Fruit fly (Drosophila melanogaster) whole organism, embryonic: ENCODE results near the gene dwg.

Source experiments
- Bdp1 ChIP-seq: fragments of 200-800 bp; sonication (Bioruptor generic); optimal IDR thresholded peaks from 3 replicates; lab custom pipeline; 2016; ENCODE audit warnings: missing biosample characterization, missing genetic modification characterization
- Bteb2 ChIP-seq: fragments of 200-800 bp; sonication (Bioruptor generic); optimal IDR thresholded peaks from 2 replicates; lab custom pipeline; 2016; ENCODE audit warnings: missing biosample characterization, missing genetic modification characterization
- CG10543 ChIP-seq: fragments of 200-800 bp; sonication (Bioruptor generic); optimal IDR thresholded peaks from 3 replicates; lab custom pipeline; 2017; ENCODE audit warnings: missing biosample characterization, mild to moderate bottlenecking, missing genetic modification characterization, moderate library complexity
- CG10654 ChIP-seq: fragments of 200-800 bp; sonication (Bioruptor generic); optimal IDR thresholded peaks from 2 replicates; lab custom pipeline; 2016; ENCODE audit warnings: missing biosample characterization, missing genetic modification characterization
- CG11560 ChIP-seq: fragments of 200-800 bp; sonication (Bioruptor generic); IDR thresholded peaks from 3 replicates; pipeline ENCODE4 v1.3.6; 2022; ENCODE audit warnings: missing biosample characterization, missing genetic modification characterization
- CG13296 ChIP-seq: fragments of 200-800 bp; sonication (Bioruptor generic); optimal IDR thresholded peaks from 3 replicates; lab custom pipeline; 2018; ENCODE audit warnings: missing biosample characterization, mild to moderate bottlenecking, missing genetic modification characterization
- CG14050 ChIP-seq: fragments of 200-800 bp; sonication (Bioruptor generic); IDR thresholded peaks from 3 replicates; pipeline ENCODE4 v1.3.6; 2022; ENCODE audit warnings: missing biosample characterization, missing genetic modification characterization
- CG15073 ChIP-seq: fragments of 200-800 bp; sonication (Bioruptor generic); optimal IDR thresholded peaks from 2 replicates; lab custom pipeline; 2016; ENCODE audit warnings: missing biosample characterization, missing genetic modification characterization
- CG15479 ChIP-seq: fragments of 200-800 bp; sonication (Bioruptor generic); optimal IDR thresholded peaks from 3 replicates; lab custom pipeline; 2019; ENCODE audit warnings: missing biosample characterization, mild to moderate bottlenecking, missing genetic modification characterization, moderate library complexity
- CG16779 ChIP-seq: fragments of 200-800 bp; sonication (Bioruptor generic); IDR thresholded peaks from 2 replicates; pipeline ENCODE4 v1.3.6; 2022; ENCODE audit warnings: missing biosample characterization, missing genetic modification characterization
- CG17802 ChIP-seq: fragments of 200-800 bp; sonication (Bioruptor generic); optimal IDR thresholded peaks from 2 replicates; lab custom pipeline; 2018; ENCODE audit warnings: missing biosample characterization, mild to moderate bottlenecking, missing genetic modification characterization, moderate library complexity
- CG31441 ChIP-seq: fragments of 200-800 bp; sonication (Bioruptor generic); IDR thresholded peaks from 2 replicates; pipeline ENCODE4 v1.3.6; 2022; ENCODE audit warnings: missing biosample characterization, missing genetic modification characterization
- CG3281 ChIP-seq: fragments of 200-800 bp; sonication (Bioruptor generic); optimal IDR thresholded peaks from 3 replicates; lab custom pipeline; 2017; ENCODE audit warnings: missing biosample characterization, mild to moderate bottlenecking, missing genetic modification characterization
- CG4617 ChIP-seq: fragments of 200-800 bp; sonication (Bioruptor generic); optimal IDR thresholded peaks from 3 replicates; lab custom pipeline; 2016; ENCODE audit warnings: missing biosample characterization, missing genetic modification characterization, borderline replicate concordance
- CG7928 ChIP-seq: fragments of 200-800 bp; sonication (Bioruptor generic); optimal IDR thresholded peaks from 2 replicates; lab custom pipeline; 2017; ENCODE audit warnings: missing biosample characterization, mild to moderate bottlenecking, missing genetic modification characterization
- CG8388 ChIP-seq: fragments of 200-800 bp; sonication (Bioruptor generic); optimal IDR thresholded peaks from 2 replicates; lab custom pipeline; 2019; ENCODE audit warnings: missing biosample characterization, mild to moderate bottlenecking, missing genetic modification characterization, moderate library complexity
- CG8765 ChIP-seq: fragments of 200-800 bp; sonication (Bioruptor generic); IDR thresholded peaks from 2 replicates; pipeline ENCODE4 v1.3.6; 2022; ENCODE audit warnings: missing biosample characterization, missing genetic modification characterization
- CG9215 ChIP-seq: fragments of 200-800 bp; sonication (Bioruptor generic); IDR thresholded peaks from 2 replicates; pipeline ENCODE4 v1.3.6; 2022; ENCODE audit warnings: missing biosample characterization, missing genetic modification characterization
- CG9609 ChIP-seq: fragments of 200-800 bp; sonication (Bioruptor generic); optimal IDR thresholded peaks from 3 replicates; lab custom pipeline; 2016; ENCODE audit warnings: missing biosample characterization, missing genetic modification characterization
- CG9727 ChIP-seq: fragments of 200-800 bp; sonication (Bioruptor generic); optimal IDR thresholded peaks from 3 replicates; lab custom pipeline; 2017; ENCODE audit warnings: missing biosample characterization, mild to moderate bottlenecking, missing genetic modification characterization
- Dbx ChIP-seq: fragments of 200-800 bp; sonication (Bioruptor generic); IDR thresholded peaks from 3 replicates; pipeline ENCODE4 v1.3.6; 2022; ENCODE audit warnings: missing biosample characterization, missing genetic modification characterization
- Deaf1 ChIP-seq: fragments of 200-800 bp; optimal IDR thresholded peaks from 3 replicates; lab custom pipeline; 2019; ENCODE audit warnings: missing biosample characterization, mild to moderate bottlenecking, missing genetic modification characterization, moderate library complexity
- Ets65A ChIP-seq: fragments of 200-800 bp; sonication (Bioruptor generic); peaks from one replicate; lab custom pipeline; 2016; ENCODE audit warnings: missing biosample characterization, missing genetic modification characterization
- Ets97D ChIP-seq: fragments of 200-800 bp; sonication (Bioruptor generic); optimal IDR thresholded peaks from 3 replicates; lab custom pipeline; 2016; ENCODE audit warnings: missing biosample characterization, missing genetic modification characterization
- Gsc ChIP-seq: fragments of 200-800 bp; sonication (Bioruptor generic); IDR thresholded peaks from 2 replicates; pipeline ENCODE4 v1.3.6; 2022; ENCODE audit warnings: missing biosample characterization, missing genetic modification characterization
- Med ChIP-seq: fragments of 200-800 bp; sonication (Bioruptor generic); peaks from one replicate; lab custom pipeline; 2016; ENCODE audit warnings: missing biosample characterization, missing genetic modification characterization, mild to moderate bottlenecking, inconsistent platforms, moderate library complexity
- Myb ChIP-seq: fragments of 200-800 bp; sonication (Bioruptor generic); optimal IDR thresholded peaks from 2 replicates; lab custom pipeline; 2016; ENCODE audit warnings: missing biosample characterization, missing genetic modification characterization
- Scr ChIP-seq: fragments of 200-800 bp; sonication (Bioruptor generic); IDR thresholded peaks from 2 replicates; pipeline ENCODE4 v1.3.6; 2022; ENCODE audit warnings: missing biosample characterization, missing genetic modification characterization; ENCODE audit not compliant: partially characterized antibody
- Side ChIP-seq: fragments of 200-800 bp; sonication (Bioruptor generic); optimal IDR thresholded peaks from 2 replicates; lab custom pipeline; 2016; ENCODE audit warnings: missing biosample characterization, missing genetic modification characterization
- Vsx1 ChIP-seq: fragments of 200-800 bp; sonication (Bioruptor generic); optimal IDR thresholded peaks from 2 replicates; lab custom pipeline; 2017; ENCODE audit warnings: missing biosample characterization, mild to moderate bottlenecking, missing genetic modification characterization, missing genetic modification reagents
- abd-A ChIP-seq: fragments of 200-800 bp; sonication (Bioruptor generic); optimal IDR thresholded peaks from 3 replicates; lab custom pipeline; 2019; ENCODE audit warnings: missing biosample characterization, mild to moderate bottlenecking, missing genetic modification characterization, moderate library complexity
- amos ChIP-seq: fragments of 200-800 bp; sonication (Bioruptor generic); IDR thresholded peaks from 2 replicates; pipeline ENCODE4 v1.3.6; 2022; ENCODE audit warnings: missing biosample characterization, missing genetic modification characterization; ENCODE audit not compliant: partially characterized antibody
- bab2 ChIP-seq: fragments of 200-800 bp; sonication (Bioruptor generic); optimal IDR thresholded peaks from 2 replicates; lab custom pipeline; 2016; ENCODE audit warnings: missing biosample characterization, missing genetic modification characterization
- crc ChIP-seq: fragments of 200-800 bp; sonication (Bioruptor generic); optimal IDR thresholded peaks from 2 replicates; lab custom pipeline; 2016; ENCODE audit warnings: missing biosample characterization, missing genetic modification characterization
- crol ChIP-seq: fragments of 200-800 bp; sonication (Bioruptor generic); IDR thresholded peaks from 2 replicates; pipeline ENCODE4 v1.3.6; 2022; ENCODE audit warnings: missing biosample characterization, missing genetic modification characterization
- esg ChIP-seq: fragments of 200-800 bp; sonication (Bioruptor generic); conservative IDR thresholded peaks from 2 replicates; pipeline ENCODE4 v1.3.6; 2022; ENCODE audit warnings: missing biosample characterization, missing genetic modification characterization
- gcm2 ChIP-seq: fragments of 200-800 bp; sonication (Bioruptor generic); optimal IDR thresholded peaks from 2 replicates; lab custom pipeline; 2016; ENCODE audit warnings: missing biosample characterization, missing genetic modification characterization
- grau ChIP-seq: fragments of 200-800 bp; optimal IDR thresholded peaks from 3 replicates; lab custom pipeline; 2019; ENCODE audit warnings: missing biosample characterization, mild to moderate bottlenecking, missing genetic modification characterization, moderate library complexity
- otp ChIP-seq: fragments of 200-800 bp; sonication (Bioruptor generic); IDR thresholded peaks from 3 replicates; pipeline ENCODE4, ENCODE4 v1.3.6; 2022; ENCODE audit warnings: missing biosample characterization, missing genetic modification characterization
- peb ChIP-seq: fragments of 200-800 bp; sonication (Bioruptor generic); IDR thresholded peaks from 2 replicates; pipeline ENCODE4 v1.3.6; 2022; ENCODE audit warnings: missing biosample characterization, missing genetic modification characterization
- ro ChIP-seq: fragments of 200-800 bp; sonication (Bioruptor generic); IDR thresholded peaks from 2 replicates; pipeline ENCODE4 v1.3.6; 2022; ENCODE audit warnings: missing biosample characterization, missing genetic modification characterization
- run ChIP-seq: fragments of 200-800 bp; sonication (Bioruptor generic); optimal IDR thresholded peaks from 3 replicates; lab custom pipeline; 2018; ENCODE audit warnings: missing biosample characterization, mild to moderate bottlenecking, missing genetic modification characterization
- sens-2 ChIP-seq: fragments of 200-800 bp; sonication (Bioruptor generic); IDR thresholded peaks from 2 replicates; pipeline ENCODE4 v1.3.6; 2022; ENCODE audit warnings: missing biosample characterization, missing genetic modification characterization
- sna ChIP-seq: fragments of 200-800 bp; sonication (Bioruptor generic); IDR thresholded peaks from 2 replicates; pipeline ENCODE4 v1.3.6; 2022; ENCODE audit warnings: missing biosample characterization, missing genetic modification characterization; ENCODE audit not compliant: partially characterized antibody
- stwl ChIP-seq: fragments of 200-800 bp; sonication (Bioruptor generic); optimal IDR thresholded peaks from 3 replicates; lab custom pipeline; 2018; ENCODE audit warnings: missing biosample characterization, mild to moderate bottlenecking, missing genetic modification characterization, moderate library complexity
- tgo ChIP-seq: fragments of 200-800 bp; sonication (Bioruptor generic); IDR thresholded peaks from 3 replicates; pipeline ENCODE4 v1.3.6; 2022; ENCODE audit warnings: missing biosample characterization, missing genetic modification characterization
- unc-4 ChIP-seq: fragments of 200-800 bp; sonication (Bioruptor generic); IDR thresholded peaks from 2 replicates; pipeline ENCODE4 v1.3.6; 2022; ENCODE audit warnings: missing biosample characterization, missing genetic modification characterization; ENCODE audit not compliant: partially characterized antibody
- vvl ChIP-seq: fragments of 200-800 bp; sonication (Bioruptor generic); IDR thresholded peaks from 2 replicates; pipeline ENCODE4 v1.3.6; 2022; ENCODE audit warnings: missing biosample characterization, missing genetic modification characterization
- zen ChIP-seq: fragments of 200-800 bp; sonication (Bioruptor generic); optimal IDR thresholded peaks from 3 replicates; lab custom pipeline; 2018; ENCODE audit warnings: missing biosample characterization, mild to moderate bottlenecking, missing genetic modification characterization, moderate library complexity

dwg gene

DNA sequence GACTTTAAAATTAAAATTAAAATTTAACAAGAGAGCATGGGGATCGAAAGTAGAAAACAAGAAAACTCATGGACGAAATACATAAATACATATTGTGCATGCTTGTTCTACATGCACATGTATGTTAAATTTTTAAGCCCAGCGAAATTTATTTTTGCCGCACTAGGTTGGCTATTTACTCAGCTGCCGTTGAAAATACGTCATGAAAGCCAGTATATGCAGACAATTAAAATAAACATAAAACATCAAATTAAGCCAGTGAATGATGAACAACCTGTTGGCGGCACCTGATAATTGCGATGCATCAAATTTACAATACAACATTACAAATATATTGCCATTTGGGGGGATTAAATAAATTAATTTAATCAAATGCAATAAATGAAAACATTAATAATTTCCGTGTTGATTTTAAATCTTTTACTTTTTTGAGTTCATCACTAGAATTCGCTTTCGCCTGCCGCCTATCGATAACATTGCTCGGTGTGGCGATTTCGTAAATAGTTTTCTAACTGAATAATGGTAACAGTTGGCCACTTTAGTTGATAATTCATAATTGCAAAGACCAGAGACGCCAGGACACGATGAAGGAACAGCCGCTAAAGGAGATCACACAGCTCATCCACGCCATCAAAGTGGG, 23.2 kb upstream of the dwg start, which contains the start of gene eIF2Bbeta (continued):
- no peak for TF ChIP-seq Bdp1 (GFP tag; lab: Kevin White, UChicago)
- TF ChIP-seq CG8388 = no peak
- no peak for TF ChIP-seq CG8765 (GFP tag; lab: Robert Waterston, UW)
- TF ChIP-seq gcm2 (GFP tag; lab: Kevin White, UChicago) = no peak
- TF ChIP-seq Ets65A = peak; percentile 64
- no peak for TF ChIP-seq CG10654 (GFP tag; lab: Kevin White, UChicago)
- TF ChIP-seq peb (GFP tag; lab: Robert Waterston, UW) = no peak
- no peak for TF ChIP-seq crc
- no peak for TF ChIP-seq bab2 (GFP tag; lab: Kevin White, UChicago)
- TF ChIP-seq CG10543 (GFP tag; lab: Kevin White, UChicago) = no peak
- peak; percentile 17; the same call in 1 of the 2 replicates for TF ChIP-seq sna (GFP tag; lab: Robert Waterston, UW)
- no peak for TF ChIP-seq CG16779
- peak; percentile 3 for TF ChIP-seq Myb
- peak; percentile 45 for TF ChIP-seq amos (GFP tag; lab: Robert Waterston, UW)
- TF ChIP-seq Vsx1 (GFP tag; lab: Kevin White, UChicago) = no peak

DNA sequence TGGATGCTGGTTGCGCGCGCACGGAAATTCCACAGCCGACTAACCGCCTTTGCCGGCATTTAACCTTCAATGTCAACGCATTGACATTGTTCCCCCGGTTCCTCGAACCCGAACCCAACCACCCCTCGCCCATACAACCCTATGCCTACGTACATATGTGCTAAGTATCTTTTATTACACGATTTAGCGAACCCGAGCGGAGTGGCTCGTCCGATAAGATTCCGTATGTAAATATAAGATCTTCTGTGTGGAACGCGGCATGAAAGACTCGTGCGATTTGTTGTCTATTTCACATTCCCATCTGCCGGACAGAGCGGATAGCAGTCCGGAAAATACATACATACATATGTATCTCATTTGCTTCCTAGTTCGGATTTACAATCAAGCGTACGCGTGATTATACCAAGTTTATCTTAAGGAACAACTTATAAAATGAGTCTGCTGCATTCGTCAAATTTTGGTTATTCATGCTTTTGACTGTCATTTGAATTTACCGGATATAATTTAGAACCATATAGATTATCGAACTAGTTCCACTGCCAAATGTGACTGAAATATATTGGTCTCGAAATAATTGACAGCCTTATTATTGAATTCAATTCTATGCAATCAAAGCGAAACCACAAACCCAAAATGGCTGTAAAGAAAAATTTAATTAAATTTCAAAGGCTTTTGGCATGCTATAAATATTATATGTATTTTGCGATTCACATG, 20.0 kb upstream of the dwg start, which contains the start of gene CG2680:
Gene CG2680, minus strand, starts transcription at position 51 of the 714 bp plus-strand sequence.
- peak; percentile 33 for TF ChIP-seq Deaf1
- no peak for TF ChIP-seq vvl
- no peak for TF ChIP-seq ro (GFP tag; lab: Robert Waterston, UW)
- no peak for TF ChIP-seq CG9609 (GFP tag; lab: Kevin White, UChicago)
- TF ChIP-seq crol (GFP tag; lab: Robert Waterston, UW) = 0 out of 2 replicates have a peak, but pooled peaks have one; percentile 34
- no peak for TF ChIP-seq Dbx
- TF ChIP-seq Bteb2 (GFP tag; lab: Kevin White, UChicago) = no peak
- no peak for TF ChIP-seq Gsc (GFP tag; lab: Robert Waterston, UW)
- no peak for TF ChIP-seq otp (GFP tag; lab: Robert Waterston, UW)
- no peak for TF ChIP-seq unc-4 (GFP tag; lab: Robert Waterston, UW)
- TF ChIP-seq run (tag; lab: Kevin White, UChicago) = no peak
- no peak for TF ChIP-seq CG15479 (GFP tag; lab: Kevin White, UChicago)
- no peak for TF ChIP-seq CG14050 (GFP tag; lab: Robert Waterston, UW)
- no peak for TF ChIP-seq Scr (GFP tag; lab: Robert Waterston, UW)
- TF ChIP-seq CG31441 (GFP tag; lab: Robert Waterston, UW) = 0 out of 2 replicates have a peak, but pooled peaks have one; percentile 4
- no peak for TF ChIP-seq gcm2 (GFP tag; lab: Kevin White, UChicago)
- peak; percentile 41 for TF ChIP-seq Ets97D (GFP tag; lab: Kevin White, UChicago)
- no peak for TF ChIP-seq CG4617 (GFP tag; lab: Kevin White, UChicago)
- TF ChIP-seq sens-2 (GFP tag; lab: Robert Waterston, UW) = no peak
- TF ChIP-seq CG7928 (GFP tag; lab: Kevin White, UChicago) = no peak
- no peak for TF ChIP-seq grau
- peak; percentile 3 for TF ChIP-seq stwl (tag; lab: Kevin White, UChicago)
- no peak for TF ChIP-seq CG13296 (GFP tag; lab: Kevin White, UChicago)
- peak; percentile 64 for TF ChIP-seq Med (GFP tag; lab: Kevin White, UChicago)
- TF ChIP-seq CG15073 (GFP tag; lab: Kevin White, UChicago) = no peak
- TF ChIP-seq abd-A (tag; lab: Kevin White, UChicago) = no peak
- TF ChIP-seq CG9727 = no peak
- TF ChIP-seq CG9215 (GFP tag; lab: Robert Waterston, UW) = no peak
- no peak for TF ChIP-seq esg
- TF ChIP-seq Side = no peak
- no peak for TF ChIP-seq tgo (GFP tag; lab: Robert Waterston, UW)
- no peak for TF ChIP-seq CG11560 (tag; lab: Robert Waterston, UW)
- TF ChIP-seq zen (tag; lab: Kevin White, UChicago) = no peak
- TF ChIP-seq CG3281 (GFP tag; lab: Kevin White, UChicago) = no peak
- TF ChIP-seq CG17802 = no peak
